Worm (Caenorhabditis elegans): ENCODE data around the gene C14C6.5.

The C14C6.5 gene

DNA sequence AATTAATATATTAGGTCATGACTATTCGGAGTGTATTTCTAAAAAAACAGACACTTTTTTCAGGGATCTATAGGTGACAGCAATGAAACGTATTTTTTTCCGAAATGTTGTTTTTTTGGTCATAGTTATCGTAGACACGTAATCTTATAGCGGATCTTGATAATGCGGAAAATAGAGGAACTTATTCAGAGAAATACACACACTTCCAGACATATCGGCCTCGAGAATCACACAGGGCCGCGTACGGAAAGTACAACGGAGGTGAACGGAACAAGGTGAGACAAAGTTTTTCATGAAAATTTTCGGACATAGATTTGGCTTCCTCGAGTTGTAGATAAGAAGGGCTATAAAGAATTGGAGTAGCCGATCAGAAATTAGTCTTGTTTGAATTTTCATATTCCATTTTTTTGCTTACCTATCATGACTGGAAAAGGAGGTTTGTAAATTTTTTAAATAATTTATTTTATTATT lies 2.6 kb downstream of the C14C6.5 start, which contains the start of gene nhr-155:
Gene nhr-155, plus strand, starts transcription at position 421 of the 471 bp plus-strand sequence.
- TF ChIP-seq tab-1 (GFP tag; IDR thresholded peaks at IDR 0.05) (no peak), ztf-29 (GFP tag; IDR thresholded peaks at IDR 0.05) (no peak), klf-2 (GFP tag; conservative IDR thresholded peaks at IDR 0.05) (no peak), T22C8.4 (GFP tag; IDR thresholded peaks at IDR 0.05) (no peak), ztf-23 (GFP tag; IDR thresholded peaks at IDR 0.05) (no peak), ref-1 (GFP tag; conservative IDR thresholded peaks at IDR 0.05) (no peak), cog-1 (tag; optimal IDR thresholded peaks at IDR 0.05) (no peak), med-1 (GFP tag; optimal IDR thresholded peaks at IDR 0.05; ENCODE audit: insufficient read depth) (no peak), flt-1 (GFP tag; IDR thresholded peaks at IDR 0.05) (no peak)

DNA sequence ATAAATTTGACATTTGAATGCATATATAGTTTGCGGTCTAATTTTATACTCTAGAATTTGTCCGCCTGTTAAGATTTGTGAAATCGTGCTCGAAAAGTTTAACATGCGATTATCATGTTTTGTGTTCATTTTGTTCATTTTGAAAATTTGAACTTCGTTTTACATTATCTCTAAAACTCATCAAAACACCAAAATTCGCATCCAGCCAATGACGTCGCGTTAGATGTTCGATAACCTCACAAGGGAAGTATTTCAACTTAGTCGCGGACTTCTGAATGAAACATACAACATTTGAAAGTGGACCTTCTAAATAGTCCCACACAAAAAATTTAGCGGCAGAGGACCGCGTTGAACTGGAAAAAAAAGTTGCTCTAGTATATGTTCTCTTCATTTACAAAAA lies 5.0 kb downstream of the C14C6.5 start:
- TF ChIP-seq flt-1 (GFP tag; IDR thresholded peaks at IDR 0.05) (no peak), ref-1 (GFP tag; conservative IDR thresholded peaks at IDR 0.05) (no peak), cog-1 (tag; optimal IDR thresholded peaks at IDR 0.05) (no peak), ztf-23 (GFP tag; IDR thresholded peaks at IDR 0.05) (no peak), tab-1 (GFP tag; IDR thresholded peaks at IDR 0.05) (no peak), ztf-29 (GFP tag; IDR thresholded peaks at IDR 0.05) (no peak), T22C8.4 (GFP tag; IDR thresholded peaks at IDR 0.05) (no peak)

DNA sequence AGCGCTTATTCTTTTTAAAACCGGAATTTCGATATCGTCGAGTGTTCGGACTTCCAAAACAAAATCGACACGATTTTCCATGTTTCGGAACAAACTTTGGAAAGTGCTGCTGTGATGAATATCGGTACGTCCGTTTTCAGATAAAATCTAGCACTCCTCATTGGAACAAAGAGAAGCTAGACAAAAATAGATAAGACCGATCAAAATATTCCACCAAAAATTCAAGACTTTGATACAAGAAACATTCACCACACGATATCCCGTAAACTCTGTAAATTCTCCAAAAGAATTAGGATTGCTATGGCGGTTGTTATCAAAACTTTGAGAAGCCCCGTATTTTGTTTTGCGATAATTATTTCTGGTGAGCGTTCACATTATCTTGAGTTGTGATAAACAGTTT lies 6.7 kb downstream of the C14C6.5 start, which contains the start of gene C14C6.3:
Gene C14C6.3, plus strand, starts transcription at position 301 of the 400 bp plus-strand sequence.
- TF ChIP-seq ztf-29 (GFP tag; IDR thresholded peaks at IDR 0.05) (no peak), tab-1 (GFP tag; IDR thresholded peaks at IDR 0.05) (no peak), flt-1 (GFP tag; IDR thresholded peaks at IDR 0.05) (no peak), ztf-23 (GFP tag; IDR thresholded peaks at IDR 0.05) (no peak), ref-1 (GFP tag; conservative IDR thresholded peaks at IDR 0.05) (no peak), cog-1 (tag; optimal IDR thresholded peaks at IDR 0.05) (no peak), med-1 (GFP tag; optimal IDR thresholded peaks at IDR 0.05; ENCODE audit: insufficient read depth) (no peak), klf-2 (GFP tag; conservative IDR thresholded peaks at IDR 0.05) (no peak), T22C8.4 (GFP tag; IDR thresholded peaks at IDR 0.05) (no peak)

DNA sequence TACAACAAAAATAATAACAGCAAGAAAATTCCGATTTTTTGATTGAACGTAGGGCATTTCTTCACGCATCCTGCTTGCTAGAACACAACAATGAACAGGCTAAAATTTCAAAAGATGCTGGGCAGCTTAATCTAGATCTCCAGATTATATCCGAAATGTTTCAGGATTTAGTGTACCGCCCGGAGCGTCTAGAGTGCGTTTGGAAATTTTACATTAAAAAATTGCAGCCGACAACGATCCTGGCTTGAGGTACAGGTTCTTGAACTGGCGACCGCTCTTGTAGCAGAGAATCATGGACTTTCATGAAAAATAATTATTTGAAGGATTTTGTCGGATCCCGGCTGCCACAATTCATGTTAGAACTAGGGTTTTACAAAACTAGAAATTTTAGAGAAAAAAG lies 11.6 kb downstream of the C14C6.5 start, which contains the start of gene C14C6.6:
Gene C14C6.6, minus strand, starts transcription at position 101 of the 400 bp plus-strand sequence.
- TF ChIP-seq cog-1 (tag; optimal IDR thresholded peaks at IDR 0.05) (no peak), flt-1 (GFP tag; IDR thresholded peaks at IDR 0.05) (no peak), med-1 (GFP tag; optimal IDR thresholded peaks at IDR 0.05; ENCODE audit: insufficient read depth) (no peak), tab-1 (GFP tag; IDR thresholded peaks at IDR 0.05) (no peak), ztf-23 (GFP tag; IDR thresholded peaks at IDR 0.05) (no peak), ztf-29 (GFP tag; IDR thresholded peaks at IDR 0.05) (no peak), klf-2 (GFP tag; conservative IDR thresholded peaks at IDR 0.05) (no peak), T22C8.4 (GFP tag; IDR thresholded peaks at IDR 0.05) (no peak), ref-1 (GFP tag; conservative IDR thresholded peaks at IDR 0.05) (no peak)

DNA sequence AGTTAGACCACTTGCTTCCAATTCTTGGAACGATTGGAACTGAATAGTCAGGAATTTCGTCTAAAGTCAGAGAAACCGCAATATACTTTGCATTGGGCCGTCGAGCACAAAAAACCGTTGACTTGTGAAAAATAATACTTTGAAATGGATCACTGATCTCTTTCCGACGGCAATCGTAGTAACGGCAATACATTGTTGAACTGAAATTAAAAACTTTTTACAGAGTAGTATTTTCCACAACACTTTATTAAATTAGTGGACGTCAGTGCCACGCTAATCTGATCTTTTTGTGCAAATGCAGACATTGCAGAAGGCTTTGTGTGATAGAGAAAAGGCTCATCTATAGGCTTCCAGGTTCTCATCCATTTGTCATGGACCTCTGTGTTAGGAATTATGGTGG lies 16.0 kb downstream of the C14C6.5 start:
- TF ChIP-seq cog-1 (tag; optimal IDR thresholded peaks at IDR 0.05) (no peak), flt-1 (GFP tag; IDR thresholded peaks at IDR 0.05) (no peak), klf-2 (GFP tag; conservative IDR thresholded peaks at IDR 0.05) (no peak), ztf-29 (GFP tag; IDR thresholded peaks at IDR 0.05) (no peak), tab-1 (GFP tag; IDR thresholded peaks at IDR 0.05) (no peak), ref-1 (GFP tag; conservative IDR thresholded peaks at IDR 0.05) (no peak)

DNA sequence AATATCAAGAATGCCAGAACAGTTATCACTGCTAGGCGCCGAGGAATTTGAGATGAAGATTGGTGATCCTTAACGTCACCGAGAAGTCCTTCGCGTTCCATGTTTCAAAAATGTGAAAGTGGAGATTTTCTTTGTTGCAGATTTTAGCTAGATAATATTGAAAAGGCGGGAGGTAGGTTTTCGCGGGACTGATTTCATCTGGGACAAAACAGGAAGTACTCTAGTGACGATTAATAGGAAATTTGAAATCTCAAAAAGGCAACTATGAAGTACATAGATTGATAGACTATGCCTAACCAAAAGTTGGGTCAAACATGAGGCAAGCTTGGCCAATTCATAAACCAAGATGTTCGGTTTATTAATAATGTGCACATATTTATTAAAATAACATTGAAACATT lies 16.6 kb downstream of the C14C6.5 start, which contains the start of gene C14C6.8:
Gene C14C6.8, minus strand, starts transcription at position 101 of the 400 bp plus-strand sequence.
- TF ChIP-seq tab-1 (GFP tag; IDR thresholded peaks at IDR 0.05), result no peak
- no peak for TF ChIP-seq cog-1 (tag; optimal IDR thresholded peaks at IDR 0.05)
- TF ChIP-seq ref-1 (GFP tag; conservative IDR thresholded peaks at IDR 0.05), result no peak
- no peak for TF ChIP-seq ztf-29 (GFP tag; IDR thresholded peaks at IDR 0.05)
- no peak for TF ChIP-seq flt-1 (GFP tag; IDR thresholded peaks at IDR 0.05)
- TF ChIP-seq T22C8.4 (GFP tag; IDR thresholded peaks at IDR 0.05), result no peak
- TF ChIP-seq ztf-23 (GFP tag; IDR thresholded peaks at IDR 0.05), result no peak
- no peak for TF ChIP-seq med-1 (GFP tag; optimal IDR thresholded peaks at IDR 0.05; ENCODE audit: insufficient read depth)
- no peak for TF ChIP-seq klf-2 (GFP tag; conservative IDR thresholded peaks at IDR 0.05)

DNA sequence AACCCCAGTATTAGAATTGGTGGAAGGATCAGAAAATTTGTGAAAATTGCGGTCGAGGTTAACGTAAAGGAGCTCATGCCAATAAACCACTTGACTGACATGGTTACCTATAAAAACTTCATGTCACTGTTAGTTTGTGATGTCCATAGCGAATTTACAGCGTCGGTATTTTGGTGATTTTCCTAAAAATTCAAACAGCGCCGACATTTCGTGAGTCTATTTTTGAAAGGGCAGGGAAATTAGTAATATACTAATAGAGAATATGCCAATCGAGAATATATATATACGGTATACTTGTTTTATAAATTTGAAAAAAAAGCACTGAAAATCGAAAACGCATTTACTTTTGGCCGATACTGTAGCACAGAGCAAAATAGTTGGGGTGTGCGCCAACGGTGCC lies 19.6 kb downstream of the C14C6.5 start, which contains the start of gene srx-8:
Gene srx-8, minus strand, starts transcription at position 101 of the 400 bp plus-strand sequence.
- TF ChIP-seq klf-2 (GFP tag; conservative IDR thresholded peaks at IDR 0.05), result no peak
- no peak for TF ChIP-seq med-1 (GFP tag; optimal IDR thresholded peaks at IDR 0.05; ENCODE audit: insufficient read depth)
- no peak for TF ChIP-seq ztf-23 (GFP tag; IDR thresholded peaks at IDR 0.05)
- TF ChIP-seq ztf-29 (GFP tag; IDR thresholded peaks at IDR 0.05), result no peak
- TF ChIP-seq flt-1 (GFP tag; IDR thresholded peaks at IDR 0.05), result no peak
- no peak for TF ChIP-seq ref-1 (GFP tag; conservative IDR thresholded peaks at IDR 0.05)

DNA sequence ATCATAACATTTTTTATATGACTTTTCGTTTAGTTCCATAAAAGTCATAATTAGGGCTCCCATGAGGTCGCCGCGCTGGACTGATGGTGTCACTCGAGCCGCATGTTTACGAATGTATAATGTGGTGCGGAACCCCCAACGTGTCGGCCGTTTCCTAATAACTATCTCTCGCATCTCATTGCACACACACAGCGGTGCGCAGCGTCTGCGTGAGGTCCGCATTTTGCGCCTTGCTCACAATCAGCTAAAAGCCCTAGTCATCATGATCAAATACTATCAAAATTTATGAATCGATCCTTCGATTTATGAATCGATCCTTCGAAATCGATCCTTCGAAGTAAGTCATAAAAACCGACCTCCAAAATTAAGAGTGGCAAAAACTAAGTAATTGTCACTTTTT lies 23.5 kb downstream of the C14C6.5 start, which contains the start of gene srx-7:
Gene srx-7, plus strand, starts transcription at position 256 of the 400 bp plus-strand sequence.
- TF ChIP-seq flt-1 (GFP tag; IDR thresholded peaks at IDR 0.05) (no peak), T22C8.4 (GFP tag; IDR thresholded peaks at IDR 0.05) (no peak), cog-1 (tag; optimal IDR thresholded peaks at IDR 0.05) (no peak), ztf-23 (GFP tag; IDR thresholded peaks at IDR 0.05) (no peak), tab-1 (GFP tag; IDR thresholded peaks at IDR 0.05) (no peak), med-1 (GFP tag; optimal IDR thresholded peaks at IDR 0.05; ENCODE audit: insufficient read depth) (no peak), ref-1 (GFP tag; conservative IDR thresholded peaks at IDR 0.05) (no peak), ztf-29 (GFP tag; IDR thresholded peaks at IDR 0.05) (no peak), klf-2 (GFP tag; conservative IDR thresholded peaks at IDR 0.05) (no peak)

DNA sequence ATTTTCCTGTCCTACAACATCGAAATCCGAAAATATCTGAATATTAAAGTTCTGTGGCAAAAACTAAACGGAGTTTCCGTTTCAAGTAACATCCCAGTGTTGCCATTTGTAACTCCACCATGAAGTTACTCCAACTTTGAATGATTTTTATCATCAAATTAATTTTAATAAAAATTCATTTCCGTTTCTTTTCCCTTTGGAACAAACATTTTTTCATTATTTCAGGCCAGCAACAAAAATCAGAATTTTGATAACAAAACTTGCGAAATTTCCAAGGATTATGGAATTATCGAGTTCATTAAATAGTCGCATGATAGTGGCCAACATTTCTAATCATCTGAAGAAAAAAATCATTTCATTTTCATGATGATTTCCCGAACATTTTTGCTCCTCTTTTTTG lies 26.4 kb downstream of the C14C6.5 start, which contains the start of gene C14C6.2:
Gene C14C6.2, plus strand, starts transcription at position 301 of the 400 bp plus-strand sequence.
- TF ChIP-seq tab-1 (GFP tag; IDR thresholded peaks at IDR 0.05), result no peak
- TF ChIP-seq flt-1 (GFP tag; IDR thresholded peaks at IDR 0.05), result no peak
- TF ChIP-seq T22C8.4 (GFP tag; IDR thresholded peaks at IDR 0.05), result no peak
- no peak for TF ChIP-seq cog-1 (tag; optimal IDR thresholded peaks at IDR 0.05)
- TF ChIP-seq ref-1 (GFP tag; conservative IDR thresholded peaks at IDR 0.05), result no peak
- no peak for TF ChIP-seq ztf-29 (GFP tag; IDR thresholded peaks at IDR 0.05)

DNA sequence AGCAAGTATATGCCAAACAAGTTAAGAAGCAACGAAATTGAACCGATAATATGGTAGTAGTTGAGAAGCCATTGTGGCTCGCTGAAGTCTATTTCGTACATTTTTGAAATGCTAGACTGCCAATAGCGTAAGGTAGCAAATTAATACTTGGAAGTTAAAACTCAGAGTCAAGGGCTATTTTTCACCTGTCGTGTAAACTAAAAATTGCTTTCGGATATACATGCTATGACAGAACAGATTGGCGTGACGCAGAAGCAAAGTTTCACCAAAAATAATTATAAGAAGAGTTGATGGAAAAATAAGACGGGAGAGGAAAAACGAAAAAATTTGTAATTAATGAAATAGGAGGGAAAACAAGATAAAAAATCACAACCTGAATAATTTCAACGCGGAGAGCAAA lies 29.6 kb downstream of the C14C6.5 start, which contains the start of gene sri-73:
Gene sri-73, minus strand, starts transcription at position 101 of the 400 bp plus-strand sequence.
- no peak for TF ChIP-seq ztf-29 (GFP tag; IDR thresholded peaks at IDR 0.05)
- no peak for TF ChIP-seq T22C8.4 (GFP tag; IDR thresholded peaks at IDR 0.05)
- no peak for TF ChIP-seq flt-1 (GFP tag; IDR thresholded peaks at IDR 0.05)
- TF ChIP-seq ref-1 (GFP tag; conservative IDR thresholded peaks at IDR 0.05), result no peak
- TF ChIP-seq ztf-23 (GFP tag; IDR thresholded peaks at IDR 0.05), result no peak
- TF ChIP-seq med-1 (GFP tag; optimal IDR thresholded peaks at IDR 0.05; ENCODE audit: insufficient read depth), result no peak
- no peak for TF ChIP-seq cog-1 (tag; optimal IDR thresholded peaks at IDR 0.05)
- TF ChIP-seq klf-2 (GFP tag; conservative IDR thresholded peaks at IDR 0.05), result no peak
- TF ChIP-seq tab-1 (GFP tag; IDR thresholded peaks at IDR 0.05), result no peak

All from whole organism, midembryonic.